Worm (Caenorhabditis elegans) whole organism, L1 larva: ENCODE measurements around the gene mtl-2.
A peak's percentile ranks its signal among the peaks of the same experiment; 100 is the strongest.

Source experiments
- aha-1 ChIP-seq: fragments of 150-350 bp; optimal IDR thresholded peaks from 2 replicates; lab custom pipeline; 2014; ENCODE audit warnings: missing biosample characterization, missing genetic modification characterization
- aly-2 ChIP-seq: fragments of 150-350 bp; optimal IDR thresholded peaks from 2 replicates; lab custom pipeline; 2014; ENCODE audit warnings: missing biosample characterization, missing genetic modification characterization
- blmp-1 ChIP-seq: fragments of 150-350 bp; optimal IDR thresholded peaks from 2 replicates; lab custom pipeline; 2014; ENCODE audit warnings: missing biosample characterization, missing genetic modification characterization
- ceh-90 ChIP-seq: sonication (generic microtip); optimal IDR thresholded peaks from 2 replicates; lab custom pipeline; 2016; ENCODE audit warnings: missing genetic modification characterization, missing compliant biosample characterization
- dpl-1 ChIP-seq, 3 experiments: fragments of 150-350 bp in 2 of 3; sonication (generic microtip) in 1 of 3; optimal IDR thresholded peaks; 2 replicates each; lab custom pipeline; 2014 to 2017; ENCODE audit warnings: missing biosample characterization in 3 of 3, missing genetic modification characterization in 3 of 3, missing genetic modification reagents in 3 of 3
- efl-1 ChIP-seq, 4 experiments: fragments of 150-350 bp; optimal IDR thresholded peaks in 3 of 4; peaks in 1 of 4; 1 replicate in 1 of 4; 2 replicates in 3 of 4; lab custom pipeline; 2014; ENCODE audit warnings: missing biosample characterization in 2 of 4, missing genetic modification characterization in 2 of 4, missing genetic modification reagents in 2 of 4
- egl-13 ChIP-seq: sonication (generic microtip); optimal IDR thresholded peaks from 2 replicates; lab custom pipeline; 2016; ENCODE audit warnings: missing genotype, missing genetic modification reagents, missing genetic modification characterization, missing compliant biosample characterization
- elt-3 ChIP-seq, 6 experiments: fragments of 150-350 bp in 1 of 6; sonication (generic microtip); optimal IDR thresholded peaks; 2 replicates each; lab custom pipeline; 2017 to 2018; ENCODE audit warnings: missing biosample characterization in 6 of 6, missing genetic modification characterization in 6 of 6, inconsistent platforms in 1 of 6
- ets-5 ChIP-seq: fragments of 200-800 bp; sonication (Bioruptor generic); IDR thresholded peaks from 2 replicates; pipeline ENCODE4 v1.3.6; 2022; ENCODE audit warnings: missing genetic modification characterization, missing compliant biosample characterization
- fkh-4 ChIP-seq: sonication (generic microtip); optimal IDR thresholded peaks from 2 replicates; lab custom pipeline; 2016; ENCODE audit warnings: missing compliant biosample characterization, missing genetic modification characterization, borderline replicate concordance
- fkh-8 ChIP-seq: sonication (generic microtip); optimal IDR thresholded peaks from 2 replicates; lab custom pipeline; 2016; ENCODE audit warnings: mild to moderate bottlenecking, missing genetic modification characterization, missing compliant biosample characterization
- hlh-4 ChIP-seq: sonication (generic microtip); optimal IDR thresholded peaks from 2 replicates; lab custom pipeline; 2016; ENCODE audit warnings: mild to moderate bottlenecking, missing genetic modification characterization, missing compliant biosample characterization
- hpl-2 ChIP-seq: fragments of 150-350 bp; optimal IDR thresholded peaks from 2 replicates; lab custom pipeline; 2014; ENCODE audit warnings: missing biosample characterization, missing genetic modification reagents, missing genetic modification characterization
- isw-1 ChIP-seq: fragments of 200-800 bp; sonication (Bioruptor generic); IDR thresholded peaks from 2 replicates; pipeline ENCODE4 v1.3.6; 2022; ENCODE audit warnings: missing genetic modification characterization, missing compliant biosample characterization
- lin-14 ChIP-seq: fragments of 200-800 bp; sonication (Bioruptor generic); optimal IDR thresholded peaks from 2 replicates; lab custom pipeline; 2018; ENCODE audit warnings: mild to moderate bottlenecking, missing genetic modification characterization, moderate library complexity, missing compliant biosample characterization
- lin-35 ChIP-seq, 2 experiments: fragments of 150-350 bp; optimal IDR thresholded peaks; 2 replicates each; lab custom pipeline; 2014; ENCODE audit warnings: missing biosample characterization in 2 of 2, missing genetic modification characterization in 2 of 2, missing genetic modification reagents in 2 of 2
- nhr-11 ChIP-seq: fragments of 150-350 bp; optimal IDR thresholded peaks from 2 replicates; lab custom pipeline; 2014; ENCODE audit warnings: missing biosample characterization, missing genetic modification characterization
- nhr-12 ChIP-seq: sonication (generic microtip); optimal IDR thresholded peaks from 2 replicates; lab custom pipeline; 2017; ENCODE audit warnings: missing biosample characterization, missing genetic modification characterization
- nhr-47 ChIP-seq: sonication (generic microtip); optimal IDR thresholded peaks from 2 replicates; lab custom pipeline; 2016; ENCODE audit warnings: mild to moderate bottlenecking, missing genetic modification characterization, moderate library complexity, missing compliant biosample characterization
- nhr-71 ChIP-seq: sonication (generic microtip); optimal IDR thresholded peaks from 2 replicates; lab custom pipeline; 2016; ENCODE audit warnings: mild to moderate bottlenecking, missing genetic modification characterization, moderate library complexity, missing compliant biosample characterization
- nhr-84 ChIP-seq: sonication (generic microtip); optimal IDR thresholded peaks from 2 replicates; lab custom pipeline; 2017; ENCODE audit warnings: missing biosample characterization, missing genetic modification characterization
- nhr-90 ChIP-seq: sonication (generic microtip); optimal IDR thresholded peaks from 2 replicates; lab custom pipeline; 2016; ENCODE audit warnings: mild to moderate bottlenecking, missing genetic modification characterization, missing compliant biosample characterization; ENCODE audit not compliant: poor library complexity
- rnt-1 ChIP-seq: sonication (generic microtip); optimal IDR thresholded peaks from 2 replicates; lab custom pipeline; 2016; ENCODE audit warnings: mild to moderate bottlenecking, missing genetic modification characterization, moderate library complexity, missing compliant biosample characterization
- snpc-4 ChIP-seq: fragments of 150-350 bp; optimal IDR thresholded peaks from 2 replicates; lab custom pipeline; 2014; ENCODE audit warnings: missing biosample characterization, missing genetic modification characterization
- snu-23 ChIP-seq: sonication (generic microtip); optimal IDR thresholded peaks from 2 replicates; lab custom pipeline; 2016; ENCODE audit warnings: missing genetic modification characterization, missing compliant biosample characterization
- sox-4 ChIP-seq: sonication (generic microtip); optimal IDR thresholded peaks from 2 replicates; lab custom pipeline; 2016; ENCODE audit warnings: missing genetic modification characterization, missing compliant biosample characterization
- sptf-1 ChIP-seq: fragments of 150-350 bp; optimal IDR thresholded peaks from 2 replicates; lab custom pipeline; 2014; ENCODE audit warnings: missing biosample characterization, missing genetic modification characterization
- sup-37 ChIP-seq: fragments of 200-800 bp; sonication (Bioruptor generic); optimal IDR thresholded peaks from 2 replicates; lab custom pipeline; 2018; ENCODE audit warnings: mild to moderate bottlenecking, missing genetic modification characterization, missing compliant biosample characterization
- swsn-7 ChIP-seq: sonication (generic microtip); optimal IDR thresholded peaks from 2 replicates; lab custom pipeline; 2016; ENCODE audit warnings: missing genetic modification characterization, missing compliant biosample characterization
- tbx-2 ChIP-seq: sonication (generic microtip); optimal IDR thresholded peaks from 2 replicates; lab custom pipeline; 2016; ENCODE audit warnings: missing genetic modification characterization, missing compliant biosample characterization
- unc-30 ChIP-seq: sonication (generic microtip); optimal IDR thresholded peaks from 2 replicates; lab custom pipeline; 2017; ENCODE audit warnings: missing biosample characterization, missing genetic modification characterization
- unc-86 ChIP-seq: sonication (generic microtip); optimal IDR thresholded peaks from 2 replicates; lab custom pipeline; 2016; ENCODE audit warnings: missing genetic modification characterization, missing compliant biosample characterization
- unc-98 ChIP-seq: fragments of 200-800 bp; sonication (Bioruptor generic); IDR thresholded peaks from 2 replicates; pipeline ENCODE4 v1.3.6; 2022; ENCODE audit warnings: missing genetic modification characterization, missing compliant biosample characterization
- xbp-1 ChIP-seq: sonication (generic microtip); optimal IDR thresholded peaks from 2 replicates; lab custom pipeline; 2016; ENCODE audit warnings: missing genetic modification characterization, missing compliant biosample characterization
- zag-1 ChIP-seq: fragments of 150-350 bp; optimal IDR thresholded peaks from 2 replicates; lab custom pipeline; 2014; ENCODE audit warnings: missing biosample characterization, missing genetic modification characterization
- ztf-11 ChIP-seq, 2 experiments: sonication (generic microtip); optimal IDR thresholded peaks; 2 replicates each; lab custom pipeline; 2016 to 2017; ENCODE audit warnings: missing genetic modification characterization in 2 of 2, missing biosample characterization in 1 of 2, missing compliant biosample characterization in 1 of 2

Gene mtl-2

DNA sequence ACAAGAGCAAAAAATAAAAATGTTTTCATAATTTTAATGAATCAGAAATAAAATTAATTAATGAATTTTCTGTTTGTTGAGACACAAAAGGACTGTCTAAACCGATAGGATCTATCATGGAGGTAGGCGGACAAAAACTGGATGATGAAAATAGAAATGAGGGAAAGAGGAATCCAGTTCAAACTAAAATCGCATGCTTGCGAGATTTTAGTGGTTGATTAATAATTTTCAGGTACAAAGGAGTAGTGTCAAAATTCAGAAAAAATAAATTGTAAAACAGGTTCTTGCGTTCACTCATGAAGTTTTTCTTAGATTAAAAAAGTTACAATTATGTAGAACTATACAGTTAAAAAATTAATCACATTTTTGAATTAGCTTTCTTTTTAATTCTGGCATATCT lies 8.9 kb upstream of the mtl-2 start, which contains the start of gene T08G5.3:
Gene T08G5.3 (minus strand): TSS at position 101 of the 400 bp plus-strand sequence.
- no peak for TF ChIP-seq aha-1 (tag; lab: Kevin White, UChicago)
- no peak for TF ChIP-seq nhr-12
- TF ChIP-seq tbx-2 (tag; lab: Kevin White, UChicago): no peak
- TF ChIP-seq snpc-4 (tag; lab: Kevin White, UChicago): no peak
- TF ChIP-seq ceh-90: no peak
- no peak for TF ChIP-seq fkh-4 (tag; lab: Kevin White, UChicago)
- no peak for TF ChIP-seq lin-14
- no peak for TF ChIP-seq sup-37 (GFP tag; lab: Kevin White, UChicago)

- TF ChIP-seq dpl-1 (GFP tag; optimal IDR thresholded peaks at IDR 0.05; lab: Kevin White, UChicago) (no peak), nhr-71 (tag; lab: Kevin White, UChicago) (no peak), lin-14 (no peak), nhr-11 (tag; lab: Kevin White, UChicago) (no peak), unc-30 (tag; lab: Kevin White, UChicago) (no peak), lin-35 (GFP tag; optimal IDR thresholded peaks at IDR 0.05; lab: Kevin White, UChicago) (no peak), sptf-1 (tag; lab: Kevin White, UChicago) (no peak)
- TF ChIP-seq, all 84 proteins: peak for 0
Measured at ce11 chrV:14026194-14026593, 7.7 kb upstream of the mtl-2 start, which contains the start of gene T08G5.2. TSS of gene T08G5.2 (minus strand) at chrV:14026294.

- TF ChIP-seq hlh-4 (tag; lab: Kevin White, UChicago): no peak
- TF ChIP-seq sox-4 (tag; lab: Kevin White, UChicago): peak; percentile 21
- TF ChIP-seq isw-1: no peak
- no peak for TF ChIP-seq aha-1 (tag; lab: Kevin White, UChicago)
Measured at ce11 chrV:14023074-14023473, 4.6 kb upstream of the mtl-2 start, which contains the start of gene T08G5.15. TSS of gene T08G5.15 (minus strand) at chrV:14023174.

- TF ChIP-seq nhr-90 (tag; lab: Kevin White, UChicago) (no peak), efl-1 (optimal IDR thresholded peaks at IDR 0.05; lab: Kevin White, UChicago) (no peak), efl-1 (GFP tag; optimal IDR thresholded peaks at IDR 0.05 in 1 of 2; lab: Kevin White, UChicago) (no peak), elt-3 (tag; optimal IDR thresholded peaks at IDR 0.05; lab: Kevin White, UChicago) (no peak), unc-86 (tag; lab: Kevin White, UChicago) (no peak), aly-2 (tag; lab: Kevin White, UChicago) (no peak), lin-14 (no peak), fkh-8 (tag; lab: Kevin White, UChicago) (no peak), hpl-2 (GFP tag; lab: Kevin White, UChicago) (no peak), nhr-47 (tag; lab: Kevin White, UChicago) (no peak), zag-1 (tag; lab: Kevin White, UChicago) (no peak), blmp-1 (no peak), nhr-84 (tag; lab: Kevin White, UChicago) (no peak), isw-1 (no peak), unc-98 (no peak), ztf-11 (tag; optimal IDR thresholded peaks at IDR 0.05; lab: Kevin White, UChicago) (no peak), snu-23 (GFP tag; lab: Kevin White, UChicago) (no peak), ets-5 (no peak), egl-13 (tag; lab: Kevin White, UChicago) (no peak), swsn-7 (tag; lab: Kevin White, UChicago) (no peak), rnt-1 (tag; lab: Kevin White, UChicago) (no peak)
- TF ChIP-seq, all 84 proteins: peak for 0
Measured at ce11 chrV:14017476-14017875, 997 bp downstream of the mtl-2 start, which contains the start of gene srh-308. TSS of gene srh-308 (minus strand) at chrV:14017576.

DNA sequence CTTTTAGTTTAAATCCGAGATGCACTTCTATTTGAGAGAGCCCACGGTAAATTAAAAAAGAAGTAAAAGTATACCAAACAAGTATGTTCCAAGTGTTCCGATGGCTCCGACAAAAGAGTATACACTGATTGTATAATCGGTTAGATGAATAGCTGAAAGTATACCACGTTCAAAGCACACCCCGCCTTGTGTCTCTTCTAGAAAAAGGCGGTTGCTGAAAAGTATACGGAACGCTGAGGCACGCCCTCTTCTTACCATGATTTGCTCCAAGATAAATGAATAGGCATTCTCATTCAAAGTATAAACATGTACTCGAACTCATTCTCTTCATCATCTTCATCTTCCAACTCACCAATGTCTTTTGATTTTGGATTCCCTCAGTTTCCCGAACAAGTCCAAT lies 4.1 kb downstream of the mtl-2 start, which contains the start of gene end-3:
Gene end-3 (plus strand): TSS at position 301 of the 400 bp plus-strand sequence.
- TF ChIP-seq xbp-1: no peak
